Worm (Caenorhabditis elegans) whole organism, young adult: Measurements from ENCODE around the gene clec-180.

Experiments used
- B0019.2 ChIP-seq: fragments of 200-800 bp; sonication (Bioruptor generic); conservative IDR thresholded peaks from 2 replicates; pipeline ENCODE4 v1.3.6; 2022; ENCODE audit warnings: missing genetic modification reagents, missing genetic modification characterization, missing compliant biosample characterization
- B0261.1 ChIP-seq: sonication (generic microtip); optimal IDR thresholded peaks from 2 replicates; lab custom pipeline; 2016; ENCODE audit warnings: mild to moderate bottlenecking, missing genetic modification characterization, moderate library complexity, missing compliant biosample characterization
- B0336.3 ChIP-seq: fragments of 200-800 bp; sonication (Bioruptor generic); IDR thresholded peaks from 2 replicates; pipeline ENCODE4 v1.3.6; 2022; ENCODE audit warnings: missing genetic modification characterization, missing compliant biosample characterization
- C06A6.2 ChIP-seq: fragments of 200-800 bp; sonication (Bioruptor generic); conservative IDR thresholded peaks from 2 replicates; pipeline ENCODE4 v1.3.6; 2022; ENCODE audit warnings: missing genetic modification characterization, missing compliant biosample characterization
- F33H1.4 ChIP-seq: fragments of 200-800 bp; sonication (Bioruptor generic); IDR thresholded peaks from 2 replicates; pipeline ENCODE4 v1.3.6; 2022; ENCODE audit warnings: missing genetic modification reagents, missing genetic modification characterization, missing compliant biosample characterization
- F55B11.4 ChIP-seq: sonication (generic microtip); optimal IDR thresholded peaks from 2 replicates; lab custom pipeline; 2016; ENCODE audit warnings: missing compliant biosample characterization, missing genetic modification characterization, borderline replicate concordance; ENCODE audit not compliant: insufficient read depth
- K12H6.12 ChIP-seq: fragments of 200-800 bp; sonication (Bioruptor generic); optimal IDR thresholded peaks from 2 replicates; lab custom pipeline; 2018; ENCODE audit warnings: mild to moderate bottlenecking, missing genetic modification characterization, missing compliant biosample characterization
- Y56A3A.18 ChIP-seq: fragments of 200-800 bp; sonication (Bioruptor generic); IDR thresholded peaks from 2 replicates; pipeline ENCODE4 v1.3.6; 2022; ENCODE audit warnings: missing genetic modification reagents, missing genetic modification characterization, missing compliant biosample characterization
- Y67H2A.10 ChIP-seq: fragments of 200-800 bp; sonication (Bioruptor generic); conservative IDR thresholded peaks from 2 replicates; pipeline ENCODE4 v1.3.6; 2022; ENCODE audit warnings: missing genetic modification reagents, missing genetic modification characterization, missing compliant biosample characterization
- Y95B8A.8 ChIP-seq: fragments of 200-800 bp; sonication (Bioruptor generic); IDR thresholded peaks from 2 replicates; pipeline ENCODE4 v1.3.6; 2022; ENCODE audit warnings: missing genetic modification reagents, missing genetic modification characterization, missing compliant biosample characterization
- ZK185.1 ChIP-seq: sonication (generic microtip); optimal IDR thresholded peaks from 2 replicates; lab custom pipeline; 2016; ENCODE audit warnings: mild to moderate bottlenecking, missing genetic modification characterization, missing compliant biosample characterization; ENCODE audit not compliant: poor library complexity, severe bottlenecking
- akir-1 ChIP-seq: fragments of 200-800 bp; sonication (Bioruptor generic); optimal IDR thresholded peaks from 2 replicates; lab custom pipeline; 2018; ENCODE audit warnings: mild to moderate bottlenecking, missing genetic modification characterization, moderate library complexity, missing compliant biosample characterization
- attf-3 ChIP-seq: fragments of 200-800 bp; sonication (Bioruptor generic); conservative IDR thresholded peaks from 2 replicates; pipeline ENCODE4 v1.3.6; 2022; ENCODE audit warnings: missing genetic modification reagents, missing genetic modification characterization, missing compliant biosample characterization
- bed-2 ChIP-seq: fragments of 200-800 bp; sonication (Bioruptor generic); IDR thresholded peaks from 2 replicates; pipeline ENCODE4 v1.3.6; 2022; ENCODE audit warnings: missing genetic modification reagents, missing genetic modification characterization, missing compliant biosample characterization
- cebp-1 ChIP-seq, 2 experiments: fragments of 200-800 bp in 1 of 2; sonication (Bioruptor generic) in 1 of 2; sonication (generic microtip) in 1 of 2; IDR thresholded peaks in 1 of 2; optimal IDR thresholded peaks in 1 of 2; 2 replicates each; pipeline versions ENCODE4 v1.3.6 to Lab custom; 2017 to 2022; ENCODE audit warnings: missing compliant biosample characterization in 2 of 2, missing genetic modification characterization in 2 of 2, mild to moderate bottlenecking in 1 of 2, missing genetic modification reagents in 1 of 2, moderate library complexity in 1 of 2
- ceh-27 ChIP-seq: fragments of 200-800 bp; sonication (Bioruptor generic); optimal IDR thresholded peaks from 2 replicates; lab custom pipeline; 2018; ENCODE audit warnings: mild to moderate bottlenecking, missing genetic modification characterization, moderate library complexity, missing compliant biosample characterization
- ceh-40 ChIP-seq: fragments of 200-800 bp; sonication (Bioruptor generic); IDR thresholded peaks from 2 replicates; pipeline ENCODE4 v1.3.6; 2022; ENCODE audit warnings: missing genetic modification characterization, missing compliant biosample characterization
- ceh-91 ChIP-seq: fragments of 200-800 bp; sonication (Bioruptor generic); IDR thresholded peaks from 2 replicates; pipeline ENCODE4 v1.3.6; 2022; ENCODE audit warnings: missing genetic modification reagents, missing genetic modification characterization, missing compliant biosample characterization
- dox-1 ChIP-seq: fragments of 200-800 bp; sonication (Bioruptor generic); IDR thresholded peaks from 2 replicates; pipeline ENCODE4 v1.3.6; 2022; ENCODE audit warnings: missing genetic modification reagents, missing genetic modification characterization, missing compliant biosample characterization
- dpff-1 ChIP-seq: sonication (generic microtip); optimal IDR thresholded peaks from 2 replicates; lab custom pipeline; 2017; ENCODE audit warnings: mild to moderate bottlenecking, missing genetic modification characterization, missing compliant biosample characterization
- dpl-1 ChIP-seq: fragments of 150-350 bp; optimal IDR thresholded peaks from 2 replicates; lab custom pipeline; 2014; ENCODE audit warnings: missing biosample characterization, missing genetic modification reagents, missing genetic modification characterization
- egl-44 ChIP-seq: fragments of 200-800 bp; sonication (Bioruptor generic); IDR thresholded peaks from 2 replicates; pipeline ENCODE4 v1.3.6; 2022; ENCODE audit warnings: missing genetic modification reagents, missing genetic modification characterization, missing compliant biosample characterization
- hrde-1 ChIP-seq: sonication (generic microtip); optimal IDR thresholded peaks from 2 replicates; lab custom pipeline; 2016; ENCODE audit warnings: missing genetic modification characterization, mild to moderate bottlenecking, missing compliant biosample characterization, moderate library complexity, missing genotype, missing genetic modification reagents, borderline replicate concordance
- let-526 ChIP-seq: fragments of 200-800 bp; sonication (Bioruptor generic); IDR thresholded peaks from 2 replicates; pipeline ENCODE4 v1.3.6; 2022; ENCODE audit warnings: missing genetic modification reagents, missing genetic modification characterization, missing compliant biosample characterization
- let-607 ChIP-seq, 2 experiments: fragments of 200-800 bp in 1 of 2; sonication (Bioruptor generic) in 1 of 2; sonication (generic microtip) in 1 of 2; optimal IDR thresholded peaks; 2 replicates each; lab custom pipeline; 2016 to 2018; ENCODE audit warnings: mild to moderate bottlenecking in 2 of 2, missing compliant biosample characterization in 2 of 2, missing genetic modification characterization in 2 of 2, moderate library complexity in 2 of 2, missing genotype in 1 of 2
- lin-26 ChIP-seq: fragments of 200-800 bp; sonication (Bioruptor generic); IDR thresholded peaks from 2 replicates; pipeline ENCODE4 v1.3.6; 2022; ENCODE audit warnings: missing genetic modification reagents, missing genetic modification characterization, missing compliant biosample characterization
- madf-3 ChIP-seq: fragments of 200-800 bp; sonication (Bioruptor generic); IDR thresholded peaks from 2 replicates; pipeline ENCODE4 v1.3.6; 2022; ENCODE audit warnings: missing genetic modification reagents, missing genetic modification characterization, missing compliant biosample characterization
- madf-8 ChIP-seq: fragments of 200-800 bp; sonication (Bioruptor generic); conservative IDR thresholded peaks from 2 replicates; pipeline ENCODE4 v1.3.6; 2022; ENCODE audit warnings: missing genetic modification reagents, missing genetic modification characterization, missing compliant biosample characterization
- mel-28 ChIP-seq: sonication (generic microtip); optimal IDR thresholded peaks from 2 replicates; lab custom pipeline; 2016; ENCODE audit warnings: borderline replicate concordance, mild to moderate bottlenecking, missing genetic modification characterization, missing compliant biosample characterization
- nfyb-1 ChIP-seq: fragments of 200-800 bp; sonication (Bioruptor generic); IDR thresholded peaks from 2 replicates; pipeline ENCODE4 v1.3.6; 2022; ENCODE audit warnings: missing genetic modification reagents, missing genetic modification characterization, missing compliant biosample characterization
- nhr-179 ChIP-seq: sonication (generic microtip); optimal IDR thresholded peaks from 2 replicates; lab custom pipeline; 2016; ENCODE audit warnings: mild to moderate bottlenecking, missing genetic modification characterization, missing compliant biosample characterization
- nhr-80 ChIP-seq: sonication (generic microtip); optimal IDR thresholded peaks from 2 replicates; lab custom pipeline; 2016; ENCODE audit warnings: missing genetic modification characterization, missing compliant biosample characterization
- pbrm-1 ChIP-seq: fragments of 200-800 bp; sonication (Bioruptor generic); IDR thresholded peaks from 2 replicates; pipeline ENCODE4 v1.3.6; 2022; ENCODE audit warnings: missing genetic modification reagents, missing genetic modification characterization, missing compliant biosample characterization
- rcor-1 ChIP-seq: fragments of 200-800 bp; sonication (Bioruptor generic); IDR thresholded peaks from 2 replicates; pipeline ENCODE4 v1.3.6; 2022; ENCODE audit warnings: missing genetic modification reagents, missing genetic modification characterization, missing compliant biosample characterization
- snpc-1.1 ChIP-seq: sonication (generic microtip); optimal IDR thresholded peaks from 2 replicates; lab custom pipeline; 2017; ENCODE audit warnings: missing genetic modification characterization, mild to moderate bottlenecking, missing compliant biosample characterization, antibody characterized with exemption, moderate library complexity, missing genotype, missing genetic modification reagents; ENCODE audit not compliant: insufficient read depth
- sptf-2 ChIP-seq: fragments of 200-800 bp; sonication (Bioruptor generic); optimal IDR thresholded peaks from 2 replicates; lab custom pipeline; 2018; ENCODE audit warnings: mild to moderate bottlenecking, missing genetic modification characterization, missing compliant biosample characterization
- tlf-1 ChIP-seq: fragments of 200-800 bp; sonication (Bioruptor generic); optimal IDR thresholded peaks from 2 replicates; lab custom pipeline; 2018; ENCODE audit warnings: mild to moderate bottlenecking, missing genetic modification characterization, missing compliant biosample characterization
- unc-130 ChIP-seq: sonication (generic microtip); optimal IDR thresholded peaks from 2 replicates; lab custom pipeline; 2016; ENCODE audit warnings: missing genetic modification reagents, missing genetic modification characterization, missing compliant biosample characterization
- xnd-1 ChIP-seq: sonication (generic microtip); optimal IDR thresholded peaks from 2 replicates; lab custom pipeline; 2016; ENCODE audit warnings: missing genotype, missing genetic modification reagents, missing genetic modification characterization, missing compliant biosample characterization
- zfh-2 ChIP-seq: fragments of 200-800 bp; sonication (Bioruptor generic); conservative IDR thresholded peaks from 2 replicates; pipeline ENCODE4 v1.3.6; 2022; ENCODE audit warnings: missing genetic modification reagents, missing genetic modification characterization, missing compliant biosample characterization
- zim-3 ChIP-seq: sonication (generic microtip); optimal IDR thresholded peaks from 2 replicates; lab custom pipeline; 2017; ENCODE audit warnings: mild to moderate bottlenecking, missing genetic modification characterization, moderate library complexity, missing compliant biosample characterization
- ztf-18 ChIP-seq: sonication (generic microtip); optimal IDR thresholded peaks from 2 replicates; lab custom pipeline; 2016; ENCODE audit warnings: missing genotype, mild to moderate bottlenecking, missing genetic modification characterization, missing compliant biosample characterization
- ztf-25 ChIP-seq: fragments of 200-800 bp; sonication (Bioruptor generic); IDR thresholded peaks from 2 replicates; pipeline ENCODE4 v1.3.6; 2022; ENCODE audit warnings: missing genetic modification reagents, missing genetic modification characterization, missing compliant biosample characterization
- ztf-28 ChIP-seq: fragments of 200-800 bp; sonication (Bioruptor generic); IDR thresholded peaks from 2 replicates; pipeline ENCODE4 v1.3.6; 2022; ENCODE audit warnings: missing genetic modification reagents, missing genetic modification characterization, missing compliant biosample characterization
- ztf-3 ChIP-seq: fragments of 200-800 bp; sonication (Bioruptor generic); optimal IDR thresholded peaks from 2 replicates; lab custom pipeline; 2018; ENCODE audit warnings: mild to moderate bottlenecking, missing genetic modification characterization, missing compliant biosample characterization
- ztf-6 ChIP-seq: fragments of 200-800 bp; sonication (Bioruptor generic); IDR thresholded peaks from 2 replicates; pipeline ENCODE4 v1.3.6; 2022; ENCODE audit warnings: missing genetic modification reagents, missing genetic modification characterization, missing compliant biosample characterization

clec-180 gene

ce11 chrIV:7547843-7548578, 20.7 kb upstream of the clec-180 start, which contains the start of the genes cdd-2 and oef-1 (continued):
- TF ChIP-seq Y56A3A.18 (GFP tag; lab: Robert Waterston, UW) (no peak), nhr-80 (no peak), lin-26 (GFP tag; lab: Robert Waterston, UW) (peak; percentile 73; the same call in 1 of the 2 replicates), unc-130 (GFP tag; lab: Kevin White, UChicago) (peak; percentile 44), ztf-3 (GFP tag; lab: Kevin White, UChicago) (no peak), nfyb-1 (GFP tag; lab: Robert Waterston, UW) (peak; percentile 62; the same call in 1 of the 2 replicates), nhr-179 (tag; lab: Kevin White, UChicago) (no peak), madf-8 (peak; percentile 94), akir-1 (GFP tag; lab: Kevin White, UChicago) (no peak), dpl-1 (GFP tag; lab: Kevin White, UChicago) (peak; percentile 65), ztf-6 (no peak), xnd-1 (tag; lab: Kevin White, UChicago) (peak; percentile 87), ztf-28 (peak; percentile 96), egl-44 (GFP tag; lab: Robert Waterston, UW) (no peak), ztf-25 (GFP tag; lab: Robert Waterston, UW) (no peak), ceh-91 (GFP tag; lab: Robert Waterston, UW) (peak; percentile 99), cebp-1 (GFP tag; IDR thresholded peaks at IDR 0.05; lab: Robert Waterston, UW) (no peak), cebp-1 (tag; optimal IDR thresholded peaks at IDR 0.05; lab: Kevin White, UChicago) (no peak), F33H1.4 (peak; percentile 85), sptf-2 (no peak), ztf-18 (tag; lab: Kevin White, UChicago) (peak; percentile 45), C06A6.2 (GFP tag; lab: Robert Waterston, UW) (no peak), snpc-1.1 (tag; lab: Kevin White, UChicago) (no peak), bed-2 (no peak), zim-3 (tag; lab: Kevin White, UChicago) (no peak), B0261.1 (tag; lab: Kevin White, UChicago) (no peak), dpff-1 (tag; lab: Kevin White, UChicago) (no peak), mel-28 (no peak), dox-1 (GFP tag; lab: Robert Waterston, UW) (peak; percentile 96), hrde-1 (tag; lab: Kevin White, UChicago) (peak; percentile 10), madf-3 (GFP tag; lab: Robert Waterston, UW) (peak; percentile 96), rcor-1 (GFP tag; lab: Robert Waterston, UW) (peak; percentile 84), F55B11.4 (tag; lab: Kevin White, UChicago) (no peak), tlf-1 (GFP tag; lab: Kevin White, UChicago) (peak; percentile 85), ceh-40 (GFP tag; lab: Robert Waterston, UW) (no peak), let-607 (tag; optimal IDR thresholded peaks at IDR 0.05; lab: Kevin White, UChicago) (no peak), B0019.2 (GFP tag; lab: Robert Waterston, UW) (peak; percentile 95), attf-3 (GFP tag; lab: Robert Waterston, UW) (peak; percentile 58), zfh-2 (GFP tag; lab: Robert Waterston, UW) (no peak), let-526 (GFP tag; lab: Robert Waterston, UW) (no peak), Y67H2A.10 (peak; percentile 56; the same call in 1 of the 2 replicates), ceh-27 (GFP tag; lab: Kevin White, UChicago) (no peak), K12H6.12 (tag; lab: Kevin White, UChicago) (no peak), pbrm-1 (GFP tag; lab: Robert Waterston, UW) (peak; percentile 88), Y95B8A.8 (peak; percentile 95), B0336.3 (peak; percentile 69; the same call in 1 of the 2 replicates), ZK185.1 (tag; lab: Kevin White, UChicago) (no peak)
